Fruit fly (Drosophila melanogaster): ENCODE data around the gene wam.

Gene wam

DNA sequence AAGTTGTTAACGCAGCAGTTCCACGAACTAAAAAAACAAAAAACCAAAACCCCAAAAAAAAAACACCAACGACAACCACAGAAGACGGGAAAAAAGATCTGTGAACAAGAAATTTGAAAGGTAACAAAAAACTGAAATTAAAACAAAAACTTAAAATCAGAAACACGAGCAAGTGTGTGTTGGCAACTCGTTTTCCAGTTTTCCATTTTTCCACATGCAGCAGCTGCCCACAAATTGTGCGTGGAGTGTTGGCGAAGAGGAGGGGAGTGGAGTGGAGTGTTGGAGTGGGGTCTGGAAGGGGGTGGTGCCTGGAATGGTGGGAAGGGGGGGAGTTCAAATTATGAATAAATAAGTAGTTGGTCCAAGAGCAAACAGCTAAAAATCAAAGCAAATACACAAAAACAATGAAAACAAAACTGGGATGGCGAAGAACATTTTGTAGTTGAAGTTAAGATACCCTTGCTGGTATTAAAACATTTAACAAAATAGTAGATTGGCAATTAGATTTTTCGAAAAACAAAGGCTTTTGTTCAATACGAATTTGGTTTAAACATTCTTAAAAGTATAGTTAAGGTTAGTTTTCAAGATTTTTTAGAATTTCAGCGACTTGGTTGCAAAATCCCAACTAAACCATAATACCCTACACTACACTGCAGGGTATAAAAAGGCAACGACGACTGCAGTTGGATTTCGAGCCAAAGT, 45.6 kb upstream of the wam start (continued):
- TF ChIP-seq acj6 (GFP tag; optimal IDR thresholded peaks at IDR 0.05) (peak; percentile 62), CG6792 (GFP tag; optimal IDR thresholded peaks at IDR 0.05) (peak; percentile 34), eg (GFP tag; IDR thresholded peaks at IDR 0.05) (peak; percentile 46; the same call in 1 of the 3 replicates), Ets96B (tag; optimal IDR thresholded peaks at IDR 0.05) (no peak), fd59A (GFP tag; optimal IDR thresholded peaks at IDR 0.05) (no peak), Blimp-1 (GFP tag; optimal IDR thresholded peaks at IDR 0.05) (no peak), Eip93F (GFP tag; optimal IDR thresholded peaks at IDR 0.05) (no peak), Smox (GFP tag; optimal IDR thresholded peaks at IDR 0.05) (peak; percentile 69), CG4318 (GFP tag; optimal IDR thresholded peaks at IDR 0.05) (peak; percentile 40), dsx (GFP tag; optimal IDR thresholded peaks at IDR 0.05; ENCODE audit: poor library complexity, severe bottlenecking) (no peak), CG6854 (GFP tag; optimal IDR thresholded peaks at IDR 0.05) (no peak), Ets21C (GFP tag; optimal IDR thresholded peaks at IDR 0.05) (peak; percentile 50), CG11902 (GFP tag; optimal IDR thresholded peaks at IDR 0.05) (peak; percentile 30), fkh (GFP tag; optimal IDR thresholded peaks at IDR 0.05) (no peak), CG3032 (tag; optimal IDR thresholded peaks at IDR 0.05) (peak; percentile 46), Hr39 (GFP tag; optimal IDR thresholded peaks at IDR 0.05) (peak; percentile 80), lz (GFP tag; optimal IDR thresholded peaks at IDR 0.05) (peak; percentile 49), Sox102F (GFP tag; optimal IDR thresholded peaks at IDR 0.05) (peak; percentile 71)

- TF ChIP-seq esn (GFP tag; optimal IDR thresholded peaks at IDR 0.05) = peak; percentile 17
- no peak for TF ChIP-seq Ets21C (GFP tag; optimal IDR thresholded peaks at IDR 0.05)
- TF ChIP-seq Ets96B (tag; optimal IDR thresholded peaks at IDR 0.05) = peak; percentile 10
- no peak for TF ChIP-seq Hr38 (GFP tag; optimal IDR thresholded peaks at IDR 0.05)
- TF ChIP-seq CG4318 (GFP tag; optimal IDR thresholded peaks at IDR 0.05) = no peak
- no peak for TF ChIP-seq CG8632 (GFP tag; optimal IDR thresholded peaks at IDR 0.05)
- no peak for TF ChIP-seq fd85E (GFP tag; optimal IDR thresholded peaks at IDR 0.05)
- TF ChIP-seq CG8119 (GFP tag; IDR thresholded peaks at IDR 0.05) = no peak
- TF ChIP-seq eg (GFP tag; IDR thresholded peaks at IDR 0.05) = no peak
- no peak for TF ChIP-seq lz (GFP tag; optimal IDR thresholded peaks at IDR 0.05)
- no peak for TF ChIP-seq svp (GFP tag)
- TF ChIP-seq net (GFP tag; optimal IDR thresholded peaks at IDR 0.05) = no peak
- no peak for TF ChIP-seq Eip75B (GFP tag; optimal IDR thresholded peaks at IDR 0.05)
- 0 out of 2 replicates have a peak, but pooled peaks have one; percentile 12 for TF ChIP-seq CG15336 (GFP tag; IDR thresholded peaks at IDR 0.05)
- TF ChIP-seq CG10631 (GFP tag; optimal IDR thresholded peaks at IDR 0.05) = no peak
- no peak for TF ChIP-seq salr (GFP tag; optimal IDR thresholded peaks at IDR 0.05)
- TF ChIP-seq CG3032 (tag; optimal IDR thresholded peaks at IDR 0.05) = peak; percentile 22
- no peak for TF ChIP-seq vri (GFP tag; optimal IDR thresholded peaks at IDR 0.05)
- TF ChIP-seq Eip78C (GFP tag) = peak; percentile 39
- TF ChIP-seq CG6808 (GFP tag; optimal IDR thresholded peaks at IDR 0.05) = no peak
- TF ChIP-seq Hr4 (GFP tag; optimal IDR thresholded peaks at IDR 0.05) = no peak
- no peak for TF ChIP-seq Blimp-1 (GFP tag; optimal IDR thresholded peaks at IDR 0.05)
- no peak for TF ChIP-seq CG6854 (GFP tag; optimal IDR thresholded peaks at IDR 0.05)
- TF ChIP-seq CG1621 (tag; optimal IDR thresholded peaks at IDR 0.05) = no peak
- TF ChIP-seq CG8319 (GFP tag; optimal IDR thresholded peaks at IDR 0.05) = no peak
- no peak for TF ChIP-seq Gug (GFP tag; IDR thresholded peaks at IDR 0.05)
- TF ChIP-seq OdsH (GFP tag; optimal IDR thresholded peaks at IDR 0.05) = no peak
- TF ChIP-seq fd59A (GFP tag; optimal IDR thresholded peaks at IDR 0.05) = no peak
- peak; percentile 10 for TF ChIP-seq CG10669 (GFP tag; optimal IDR thresholded peaks at IDR 0.05)
- TF ChIP-seq CG6276 (GFP tag; optimal IDR thresholded peaks at IDR 0.05) = no peak
- no peak for TF ChIP-seq Lpt (GFP tag; optimal IDR thresholded peaks at IDR 0.05)
- peak; percentile 21 for TF ChIP-seq Hr39 (GFP tag; optimal IDR thresholded peaks at IDR 0.05)
- no peak for TF ChIP-seq CG11902 (GFP tag; optimal IDR thresholded peaks at IDR 0.05)
- TF ChIP-seq ss (GFP tag; optimal IDR thresholded peaks at IDR 0.05) = peak; percentile 4 to 32
- no peak for TF ChIP-seq Eip93F (GFP tag; optimal IDR thresholded peaks at IDR 0.05)
- no peak for TF ChIP-seq CG11762 (GFP tag; optimal IDR thresholded peaks at IDR 0.05; ENCODE audit: insufficient read depth)
- no peak for TF ChIP-seq Sox15 (GFP tag; optimal IDR thresholded peaks at IDR 0.05)
- TF ChIP-seq CG6163 (GFP tag; IDR thresholded peaks at IDR 0.05) = no peak; the same call in 2 of the 3 replicates
- peak; percentile 2 for TF ChIP-seq CG31627 (GFP tag; optimal IDR thresholded peaks at IDR 0.05)
Measured at dm6 chr3R:23332535-23333333, 44.9 kb upstream of the wam start.

Data from whole organism, prepupa.